Fruit fly (Drosophila melanogaster): ENCODE results near the gene CG11658.
A peak's percentile ranks its signal among the peaks of the same experiment; 100 is the strongest.

Gene CG11658

DNA sequence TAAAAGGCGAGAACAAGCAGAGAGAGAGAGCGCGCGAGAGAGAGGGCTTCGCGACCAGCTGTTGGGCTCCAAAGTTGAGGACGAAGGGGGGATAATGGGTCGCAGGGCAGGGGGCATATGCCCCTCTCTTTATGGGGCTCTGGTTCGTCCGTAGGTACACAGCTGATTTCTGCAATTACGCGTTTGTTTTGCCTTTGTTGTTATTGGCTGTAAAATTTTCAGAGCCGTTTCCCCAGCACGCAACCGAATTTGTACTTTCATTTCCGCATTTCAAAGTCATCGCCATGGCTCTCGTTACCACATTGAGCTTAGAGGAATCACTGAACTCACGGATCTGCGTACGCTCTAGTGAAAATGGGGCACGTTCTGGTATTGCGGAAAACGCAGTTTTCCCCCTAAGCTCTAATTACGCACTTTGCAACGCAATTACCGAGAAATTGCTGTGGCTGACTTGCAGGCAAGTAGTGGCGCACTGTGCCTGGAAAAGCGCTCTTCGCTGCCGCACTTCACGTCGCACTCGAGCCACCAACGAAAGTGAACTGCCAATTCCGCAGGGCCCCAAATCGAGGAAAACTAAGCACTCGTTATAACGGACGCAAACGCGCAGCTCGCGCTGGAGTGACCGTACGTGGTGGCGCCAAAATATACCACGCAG is at the start of gene CG11658 (continued):
- TF ChIP-seq Taf1 (GFP tag; IDR thresholded peaks at IDR 0.05), result no peak
- no peak for TF ChIP-seq CG6765 (GFP tag; optimal IDR thresholded peaks at IDR 0.05)
- TF ChIP-seq Hey (tag; optimal IDR thresholded peaks at IDR 0.05), result no peak
- no peak for TF ChIP-seq CG6689 (GFP tag; IDR thresholded peaks at IDR 0.05)
- TF ChIP-seq Med (GFP tag), result peak; percentile 57
- no peak for TF ChIP-seq D (optimal IDR thresholded peaks at IDR 0.05)
- TF ChIP-seq D (GFP tag; optimal IDR thresholded peaks at IDR 0.05), result no peak
- peak; percentile 10 for TF ChIP-seq org-1 (GFP tag; optimal IDR thresholded peaks at IDR 0.05)
- no peak for TF ChIP-seq CG10959 (GFP tag; IDR thresholded peaks at IDR 0.05)
- TF ChIP-seq jing (GFP tag; optimal IDR thresholded peaks at IDR 0.05), result no peak
- TF ChIP-seq CG14441 (GFP tag; IDR thresholded peaks at IDR 0.05), result no peak
- peak; percentile 43 for TF ChIP-seq Hmr (GFP tag; optimal IDR thresholded peaks at IDR 0.05)
- no peak for TF ChIP-seq CG10654 (GFP tag; optimal IDR thresholded peaks at IDR 0.05)
- no peak for TF ChIP-seq CG17829 (tag; optimal IDR thresholded peaks at IDR 0.05)
- 0 out of 3 replicates have a peak, but pooled peaks have one; percentile 13 for TF ChIP-seq CG11695 (GFP tag; IDR thresholded peaks at IDR 0.05)
- no peak for TF ChIP-seq CG4730 (GFP tag; IDR thresholded peaks at IDR 0.05)
- TF ChIP-seq cato (GFP tag; optimal IDR thresholded peaks at IDR 0.05; ENCODE audit: borderline replicate concordance), result no peak
- TF ChIP-seq wdn (GFP tag; IDR thresholded peaks at IDR 0.05), result no peak
- peak; percentile 34 for TF ChIP-seq CG30403 (GFP tag; optimal IDR thresholded peaks at IDR 0.05)
- no peak for TF ChIP-seq al (GFP tag; IDR thresholded peaks at IDR 0.05)
- no peak for TF ChIP-seq wor (GFP tag; IDR thresholded peaks at IDR 0.05)
- TF ChIP-seq slbo (GFP tag; IDR thresholded peaks at IDR 0.05), result no peak
- peak; percentile 23 for TF ChIP-seq CG18599 (GFP tag; optimal IDR thresholded peaks at IDR 0.05)
- peak; percentile 92 for TF ChIP-seq CG12155 (GFP tag; optimal IDR thresholded peaks at IDR 0.05)
- no peak; the same call in 1 of the 2 replicates for TF ChIP-seq Adf1 (GFP tag; IDR thresholded peaks at IDR 0.05)
- 0 out of 2 replicates have a peak, but pooled peaks have one; percentile 20 for TF ChIP-seq unc-4 (GFP tag; IDR thresholded peaks at IDR 0.05; ENCODE audit: partially characterized antibody)
- TF ChIP-seq nerfin-2 (GFP tag; IDR thresholded peaks at IDR 0.05; ENCODE audit: partially characterized antibody), result peak; percentile 59; the same call in 1 of the 2 replicates
- TF ChIP-seq Hmx (GFP tag; optimal IDR thresholded peaks at IDR 0.05), result no peak
- no peak for TF ChIP-seq danr (GFP tag; IDR thresholded peaks at IDR 0.05)
- no peak for TF ChIP-seq CG11696 (GFP tag; IDR thresholded peaks at IDR 0.05)
- peak; percentile 11 for TF ChIP-seq CG18619 (GFP tag; optimal IDR thresholded peaks at IDR 0.05)
- TF ChIP-seq caup (GFP tag; optimal IDR thresholded peaks at IDR 0.05; ENCODE audit: severe bottlenecking), result no peak
- TF ChIP-seq salm (tag; optimal IDR thresholded peaks at IDR 0.05), result no peak
- no peak for TF ChIP-seq CG8290 (GFP tag; optimal IDR thresholded peaks at IDR 0.05)
- peak in 1 of 2 experiments; percentile 39 for TF ChIP-seq CG8290 (tag; optimal IDR thresholded peaks at IDR 0.05)
- no peak for TF ChIP-seq Ada2b (GFP tag; IDR thresholded peaks at IDR 0.05)
- TF ChIP-seq gcm2 (GFP tag; optimal IDR thresholded peaks at IDR 0.05), result no peak
- TF ChIP-seq Gsc (GFP tag; IDR thresholded peaks at IDR 0.05), result no peak
- peak; percentile 6; the same call in 1 of the 3 replicates for TF ChIP-seq CG6175 (GFP tag; IDR thresholded peaks at IDR 0.05)
- peak; percentile 13 for TF ChIP-seq kah (GFP tag; optimal IDR thresholded peaks at IDR 0.05)
- TF ChIP-seq zfh1 (GFP tag; IDR thresholded peaks at IDR 0.05), result peak; percentile 37; the same call in 1 of the 3 replicates
- TF ChIP-seq emc (GFP tag; optimal IDR thresholded peaks at IDR 0.05), result no peak
- no peak for TF ChIP-seq mld (GFP tag; IDR thresholded peaks at IDR 0.05; ENCODE audit: partially characterized antibody)
- peak; percentile 40 for TF ChIP-seq zen2 (GFP tag; IDR thresholded peaks at IDR 0.05; ENCODE audit: partially characterized antibody)
- TF ChIP-seq Mrtf (GFP tag; IDR thresholded peaks at IDR 0.05), result no peak
- no peak for TF ChIP-seq slou (GFP tag; optimal IDR thresholded peaks at IDR 0.05)
- peak in 1 of 2 experiments; percentile 62 for TF ChIP-seq bsh (GFP tag; optimal IDR thresholded peaks at IDR 0.05)
- peak; percentile 93; the same call in 3 of the 4 replicates for TF ChIP-seq chinmo (GFP tag; IDR thresholded peaks at IDR 0.05; ENCODE audit: partially characterized antibody)
- no peak for TF ChIP-seq CG8478 (optimal IDR thresholded peaks at IDR 0.05)
- TF ChIP-seq Camta (GFP tag; optimal IDR thresholded peaks at IDR 0.05), result no peak
- no peak for TF ChIP-seq ham (GFP tag; IDR thresholded peaks at IDR 0.05)

Measured in whole organism, embryonic.